Worm (Caenorhabditis elegans): ENCODE data around the gene C09B8.4.

Gene C09B8.4

ce11 chrX:5983267-5983666, 36.5 kb downstream of the C09B8.4 start:
- no peak for TF ChIP-seq lin-13 (GFP tag; optimal IDR thresholded peaks at IDR 0.05)
- TF ChIP-seq mab-9 (GFP tag; IDR thresholded peaks at IDR 0.05) = no peak
- TF ChIP-seq dsc-1 (tag; optimal IDR thresholded peaks at IDR 0.05) = no peak
- TF ChIP-seq fkh-10 (GFP tag; optimal IDR thresholded peaks at IDR 0.05) = peak; percentile 82

ce11 chrX:5982799-5983198, 36.9 kb downstream of the C09B8.4 start:
- TF ChIP-seq pax-3 (tag; optimal IDR thresholded peaks at IDR 0.05) (no peak), C16A3.4 (tag; optimal IDR thresholded peaks at IDR 0.05) (no peak), unc-130 (tag; optimal IDR thresholded peaks at IDR 0.05) (no peak), ama-1 (optimal IDR thresholded peaks at IDR 0.05) (no peak), sup-37 (GFP tag; optimal IDR thresholded peaks at IDR 0.05) (no peak), rnt-1 (tag; optimal IDR thresholded peaks at IDR 0.05) (peak; percentile 21), pqm-1 (tag; optimal IDR thresholded peaks at IDR 0.05) (no peak), alr-1 (tag; optimal IDR thresholded peaks at IDR 0.05; ENCODE audit: borderline replicate concordance) (no peak), xbp-1 (tag; optimal IDR thresholded peaks at IDR 0.05) (peak; percentile 5), swsn-7 (tag; optimal IDR thresholded peaks at IDR 0.05) (no peak), efl-3 (GFP tag; optimal IDR thresholded peaks at IDR 0.05) (no peak), unc-62 (GFP tag; optimal IDR thresholded peaks at IDR 0.05) (no peak), nhr-71 (tag; optimal IDR thresholded peaks at IDR 0.05) (peak; percentile 44), mab-9 (GFP tag; IDR thresholded peaks at IDR 0.05) (no peak), snu-23 (GFP tag; optimal IDR thresholded peaks at IDR 0.05) (peak; percentile 15), ceh-90 (tag; optimal IDR thresholded peaks at IDR 0.05) (no peak), skn-1 (tag; optimal IDR thresholded peaks at IDR 0.05) (no peak), nhr-237 (tag; optimal IDR thresholded peaks at IDR 0.05) (no peak), aha-1 (tag; optimal IDR thresholded peaks at IDR 0.05) (no peak), mef-2 (tag; optimal IDR thresholded peaks at IDR 0.05) (no peak), jun-1 (tag; optimal IDR thresholded peaks at IDR 0.05) (no peak), lin-14 (GFP tag; optimal IDR thresholded peaks at IDR 0.05) (peak; percentile 87), pag-3 (tag; optimal IDR thresholded peaks at IDR 0.05; ENCODE audit: borderline replicate concordance, insufficient read depth) (no peak), F16B12.6 (tag; optimal IDR thresholded peaks at IDR 0.05) (no peak), hpl-2 (GFP tag; optimal IDR thresholded peaks at IDR 0.05) (no peak), fos-1 (tag; optimal IDR thresholded peaks at IDR 0.05) (no peak), grh-1 (GFP tag; IDR thresholded peaks at IDR 0.05) (no peak), ztf-4 (tag; optimal IDR thresholded peaks at IDR 0.05) (no peak), nhr-77 (tag; optimal IDR thresholded peaks at IDR 0.05) (no peak), zip-4 (GFP tag; optimal IDR thresholded peaks at IDR 0.05) (no peak), hlh-4 (tag; optimal IDR thresholded peaks at IDR 0.05) (no peak), ceh-8 (GFP tag; optimal IDR thresholded peaks at IDR 0.05) (no peak), unc-30 (tag; optimal IDR thresholded peaks at IDR 0.05) (no peak), egl-13 (tag; optimal IDR thresholded peaks at IDR 0.05) (no peak), mdl-1 (tag; optimal IDR thresholded peaks at IDR 0.05) (no peak), elt-3 (tag; optimal IDR thresholded peaks at IDR 0.05) (no peak), fkh-4 (tag; optimal IDR thresholded peaks at IDR 0.05; ENCODE audit: borderline replicate concordance) (no peak), fkh-8 (tag; optimal IDR thresholded peaks at IDR 0.05) (no peak), aly-2 (tag; optimal IDR thresholded peaks at IDR 0.05) (no peak), ceh-63 (GFP tag; optimal IDR thresholded peaks at IDR 0.05) (no peak), tbx-2 (tag; optimal IDR thresholded peaks at IDR 0.05) (peak; percentile 19), ceh-82 (tag; optimal IDR thresholded peaks at IDR 0.05) (peak in 1 of 3 experiments; percentile 29), zag-1 (tag; optimal IDR thresholded peaks at IDR 0.05) (no peak), snpc-4 (tag; optimal IDR thresholded peaks at IDR 0.05) (no peak), nhr-85 (tag) (no peak), irx-1 (tag; optimal IDR thresholded peaks at IDR 0.05) (no peak), nhr-90 (tag; optimal IDR thresholded peaks at IDR 0.05; ENCODE audit: poor library complexity) (no peak), blmp-1 (tag; optimal IDR thresholded peaks at IDR 0.05) (no peak), nhr-47 (tag; optimal IDR thresholded peaks at IDR 0.05) (peak; percentile 34), lsy-2 (tag; optimal IDR thresholded peaks at IDR 0.05) (peak; percentile 11 to 15)
